Worm (Caenorhabditis elegans): Measurements from ENCODE around the gene T04H1.12.

DNA sequence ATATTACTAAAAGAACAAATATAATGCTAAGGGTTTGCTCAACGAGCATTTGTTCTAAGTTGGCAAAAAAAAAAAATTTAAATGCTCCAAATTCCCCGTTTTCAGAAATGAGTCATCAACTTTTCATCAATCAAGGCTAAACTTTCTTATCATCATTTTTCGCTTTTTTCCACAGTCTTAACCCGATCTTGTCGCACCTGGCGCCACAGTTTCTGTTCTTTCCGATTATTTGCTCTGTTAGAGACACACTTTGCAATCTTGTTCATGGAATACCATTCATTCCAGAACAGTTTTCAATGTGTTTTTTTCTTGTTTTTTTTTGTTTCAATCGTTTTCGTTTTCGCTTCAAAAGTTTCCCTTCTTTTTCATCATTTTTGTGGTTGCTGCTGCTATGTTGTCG lies 42.7 kb downstream of the T04H1.12 start:
- TF ChIP-seq hlh-15 (tag; optimal IDR thresholded peaks at IDR 0.05) (no peak), ceh-24 (tag; optimal IDR thresholded peaks at IDR 0.05) (no peak), elt-4 (tag; optimal IDR thresholded peaks at IDR 0.05) (no peak), zip-5 (tag; optimal IDR thresholded peaks at IDR 0.05) (no peak), ceh-19 (GFP tag; optimal IDR thresholded peaks at IDR 0.05) (no peak), unc-42 (tag; optimal IDR thresholded peaks at IDR 0.05) (no peak), ceh-9 (tag; optimal IDR thresholded peaks at IDR 0.05) (no peak), dve-1 (tag; optimal IDR thresholded peaks at IDR 0.05) (no peak), fkh-10 (GFP tag; optimal IDR thresholded peaks at IDR 0.05) (no peak), hlh-13 (GFP tag; optimal IDR thresholded peaks at IDR 0.05) (no peak), pros-1 (tag; optimal IDR thresholded peaks at IDR 0.05) (no peak), T23F11.4 (GFP tag; optimal IDR thresholded peaks at IDR 0.05) (no peak), elt-2 (tag; optimal IDR thresholded peaks at IDR 0.05) (no peak)
